Fruit fly (Drosophila melanogaster) whole organism, embryonic: ENCODE data around the gene CecB.

ENCODE experiments used
- BtbVII ChIP-seq: fragments of 200-800 bp; sonication (Bioruptor generic); optimal IDR thresholded peaks from 3 replicates; lab custom pipeline; 2017; ENCODE audit warnings: missing biosample characterization, mild to moderate bottlenecking, missing genetic modification characterization
- CG10543 ChIP-seq: fragments of 200-800 bp; sonication (Bioruptor generic); optimal IDR thresholded peaks from 3 replicates; lab custom pipeline; 2017; ENCODE audit warnings: missing biosample characterization, mild to moderate bottlenecking, missing genetic modification characterization, moderate library complexity
- CG10959 ChIP-seq: fragments of 200-800 bp; sonication (Bioruptor generic); IDR thresholded peaks from 2 replicates; pipeline ENCODE4 v1.3.6; 2022; ENCODE audit warnings: missing biosample characterization, missing genetic modification characterization
- CG11723 ChIP-seq: fragments of 200-800 bp; sonication (Bioruptor generic); optimal IDR thresholded peaks from 2 replicates; lab custom pipeline; 2017; ENCODE audit warnings: missing biosample characterization, mild to moderate bottlenecking, missing genetic modification characterization
- CG12071 ChIP-seq: fragments of 200-800 bp; sonication (Bioruptor generic); optimal IDR thresholded peaks from 3 replicates; lab custom pipeline; 2018; ENCODE audit warnings: missing biosample characterization, mild to moderate bottlenecking, missing genetic modification characterization
- CG14860 ChIP-seq: fragments of 200-800 bp; sonication (Bioruptor generic); IDR thresholded peaks from 3 replicates; pipeline ENCODE4 v1.3.6; 2022; ENCODE audit warnings: missing biosample characterization, missing genetic modification characterization; ENCODE audit not compliant: partially characterized antibody
- CG1529 ChIP-seq: fragments of 200-800 bp; sonication (Bioruptor generic); optimal IDR thresholded peaks from 3 replicates; lab custom pipeline; 2018; ENCODE audit warnings: missing biosample characterization, missing genetic modification characterization
- CG17612 ChIP-seq: fragments of 200-800 bp; sonication (Bioruptor generic); IDR thresholded peaks from 2 replicates; pipeline ENCODE4 v1.3.6; 2022; ENCODE audit warnings: missing biosample characterization, missing genetic modification characterization
- CG33557 ChIP-seq: fragments of 200-800 bp; sonication (Bioruptor generic); optimal IDR thresholded peaks from 2 replicates; lab custom pipeline; 2019; ENCODE audit warnings: missing biosample characterization, mild to moderate bottlenecking, missing genetic modification characterization, moderate library complexity
- CG4424 ChIP-seq: fragments of 200-800 bp; sonication (Bioruptor generic); optimal IDR thresholded peaks from 3 replicates; lab custom pipeline; 2016; ENCODE audit warnings: missing biosample characterization, missing genetic modification characterization
- CG6254 ChIP-seq: fragments of 200-800 bp; sonication (Bioruptor generic); optimal IDR thresholded peaks from 3 replicates; lab custom pipeline; 2017; ENCODE audit warnings: mild to moderate bottlenecking, missing biosample characterization, missing genetic modification reagents, missing genetic modification characterization
- CG7372 ChIP-seq: fragments of 200-800 bp; sonication (Bioruptor generic); IDR thresholded peaks from 2 replicates; pipeline ENCODE4 v1.3.6; 2022; ENCODE audit warnings: missing biosample characterization, missing genetic modification characterization
- CG8290 ChIP-seq, 3 experiments: fragments of 200-800 bp; sonication (Bioruptor generic); optimal IDR thresholded peaks; 2 replicates each; lab custom pipeline; 2016 to 2019; ENCODE audit warnings: missing biosample characterization in 3 of 3, missing genetic modification characterization in 3 of 3, mild to moderate bottlenecking in 2 of 3, moderate library complexity in 1 of 3
- Dad ChIP-seq: fragments of 200-800 bp; sonication (Bioruptor generic); optimal IDR thresholded peaks from 3 replicates; lab custom pipeline; 2016; ENCODE audit warnings: missing biosample characterization, missing genetic modification characterization
- Deaf1 ChIP-seq: fragments of 200-800 bp; optimal IDR thresholded peaks from 3 replicates; lab custom pipeline; 2019; ENCODE audit warnings: missing biosample characterization, mild to moderate bottlenecking, missing genetic modification characterization, moderate library complexity
- Dek ChIP-seq: fragments of 200-800 bp; sonication (Bioruptor generic); optimal IDR thresholded peaks from 3 replicates; lab custom pipeline; 2019; ENCODE audit warnings: missing biosample characterization, mild to moderate bottlenecking, missing genetic modification characterization, moderate library complexity
- Dll ChIP-seq: fragments of 200-800 bp; sonication (Bioruptor generic); IDR thresholded peaks from 4 replicates; pipeline ENCODE4 v1.3.6; 2022; ENCODE audit warnings: missing biosample characterization, missing genetic modification characterization; ENCODE audit not compliant: partially characterized antibody
- Dp ChIP-seq: fragments of 200-800 bp; sonication (Bioruptor generic); optimal IDR thresholded peaks from 2 replicates; lab custom pipeline; 2018; ENCODE audit warnings: missing biosample characterization, mild to moderate bottlenecking, missing genetic modification characterization, moderate library complexity
- Dref ChIP-seq: fragments of 200-800 bp; sonication (Bioruptor generic); IDR thresholded peaks from 2 replicates; pipeline ENCODE4 v1.3.6; 2022; ENCODE audit warnings: missing biosample characterization, missing genetic modification characterization
- E2f2 ChIP-seq: fragments of 200-800 bp; sonication (Bioruptor generic); IDR thresholded peaks from 2 replicates; pipeline ENCODE4 v1.3.6; 2022; ENCODE audit warnings: missing biosample characterization, missing genetic modification characterization
- ERR ChIP-seq: fragments of 200-800 bp; sonication (Bioruptor generic); optimal IDR thresholded peaks from 2 replicates; lab custom pipeline; 2016; ENCODE audit warnings: missing biosample characterization, missing genetic modification characterization
- HLH3B ChIP-seq: fragments of 200-800 bp; sonication (Bioruptor generic); IDR thresholded peaks from 2 replicates; pipeline ENCODE4 v1.3.6; 2022; ENCODE audit warnings: missing biosample characterization, missing genetic modification characterization
- Hand ChIP-seq: fragments of 200-800 bp; sonication (Bioruptor generic); optimal IDR thresholded peaks from 2 replicates; lab custom pipeline; 2017; ENCODE audit warnings: mild to moderate bottlenecking, missing biosample characterization, missing genetic modification reagents, missing genetic modification characterization
- Hey ChIP-seq: fragments of 200-800 bp; sonication (Bioruptor generic); optimal IDR thresholded peaks from 3 replicates; lab custom pipeline; 2018; ENCODE audit warnings: missing biosample characterization, mild to moderate bottlenecking, missing genetic modification characterization
- HmgD ChIP-seq: fragments of 200-800 bp; sonication (Bioruptor generic); optimal IDR thresholded peaks from 3 replicates; lab custom pipeline; 2016; ENCODE audit warnings: missing biosample characterization, missing genetic modification characterization
- Hmx ChIP-seq: fragments of 200-800 bp; sonication (Bioruptor generic); optimal IDR thresholded peaks from 2 replicates; lab custom pipeline; 2016; ENCODE audit warnings: missing biosample characterization, missing genetic modification characterization
- Mad ChIP-seq: fragments of 200-800 bp; sonication (Bioruptor generic); optimal IDR thresholded peaks from 2 replicates; lab custom pipeline; 2016; ENCODE audit warnings: missing biosample characterization, missing genetic modification characterization
- Mrtf ChIP-seq: fragments of 200-800 bp; sonication (Bioruptor generic); IDR thresholded peaks from 3 replicates; pipeline ENCODE4 v1.3.6; 2022; ENCODE audit warnings: missing biosample characterization, missing genetic modification characterization
- Nf-YA ChIP-seq: fragments of 200-800 bp; sonication (Bioruptor generic); IDR thresholded peaks from 2 replicates; pipeline ENCODE4 v1.3.6; 2022; ENCODE audit warnings: missing biosample characterization, missing genetic modification characterization
- PHDP ChIP-seq: fragments of 200-800 bp; sonication (Bioruptor generic); optimal IDR thresholded peaks from 3 replicates; lab custom pipeline; 2018; ENCODE audit warnings: missing biosample characterization, mild to moderate bottlenecking, missing genetic modification characterization, moderate library complexity
- Sin3A ChIP-seq: fragments of >200 bp; optimal IDR thresholded peaks from 2 replicates; lab custom pipeline; 2018
- Tbp ChIP-seq: fragments of >200 bp; optimal IDR thresholded peaks from 2 replicates; lab custom pipeline; 2018; ENCODE audit warnings: missing biosample characterization, missing genetic modification characterization
- ato ChIP-seq: fragments of 200-800 bp; sonication (Bioruptor generic); IDR thresholded peaks from 2 replicates; pipeline ENCODE4 v1.3.6; 2022; ENCODE audit warnings: missing biosample characterization, missing genetic modification characterization; ENCODE audit not compliant: partially characterized antibody
- ems ChIP-seq: fragments of 200-800 bp; sonication (Bioruptor generic); optimal IDR thresholded peaks from 3 replicates; lab custom pipeline; 2016; ENCODE audit warnings: missing biosample characterization, missing genetic modification characterization
- gro ChIP-seq: fragments of 200-800 bp; sonication (Bioruptor generic); optimal IDR thresholded peaks from 2 replicates; lab custom pipeline; 2016; ENCODE audit warnings: missing biosample characterization, missing genetic modification characterization
- hkb ChIP-seq, 2 experiments: fragments of 200-800 bp in 1 of 2; fragments of >200 bp in 1 of 2; sonication (Bioruptor generic) in 1 of 2; IDR thresholded peaks in 1 of 2; optimal IDR thresholded peaks in 1 of 2; 2 replicates each; pipeline versions ENCODE4 v1.3.6 to Lab custom; 2017 to 2022; ENCODE audit warnings: missing biosample characterization in 1 of 2, missing genetic modification characterization in 1 of 2
- hth ChIP-seq: fragments of >200 bp; optimal IDR thresholded peaks from 2 replicates; lab custom pipeline; 2017; ENCODE audit warnings: inconsistent platforms
- insv ChIP-seq, 2 experiments: fragments of 200-800 bp; sonication (Bioruptor generic); optimal IDR thresholded peaks; 3 replicates each; lab custom pipeline; 2016 to 2018; ENCODE audit warnings: missing biosample characterization in 2 of 2, missing genetic modification characterization in 2 of 2
- inv ChIP-seq: fragments of 200-800 bp; sonication (Bioruptor generic); IDR thresholded peaks from 2 replicates; pipeline ENCODE4 v1.3.6; 2022; ENCODE audit warnings: missing biosample characterization, missing genetic modification characterization; ENCODE audit not compliant: partially characterized antibody
- lab ChIP-seq: fragments of 200-800 bp; sonication (Bioruptor generic); optimal IDR thresholded peaks from 3 replicates; lab custom pipeline; 2017; ENCODE audit warnings: missing biosample characterization, missing genetic modification characterization, mild to moderate bottlenecking, moderate library complexity, missing genetic modification reagents
- lbe ChIP-seq: fragments of 200-800 bp; sonication (Bioruptor generic); optimal IDR thresholded peaks from 2 replicates; lab custom pipeline; 2016; ENCODE audit warnings: missing biosample characterization, mild to moderate bottlenecking, missing genetic modification characterization
- prd ChIP-seq, 3 experiments: fragments of >200 bp in 2 of 3; fragments of 200-800 bp in 1 of 3; sonication (Bioruptor generic) in 1 of 3; optimal IDR thresholded peaks in 2 of 3; IDR thresholded peaks in 1 of 3; 2 replicates in 2 of 3; 3 replicates in 1 of 3; pipeline versions ENCODE4 v1.3.6 to Lab custom; 2017 to 2022; ENCODE audit warnings: missing biosample characterization in 1 of 3, missing genetic modification characterization in 1 of 3
- pzg ChIP-seq: fragments of 200-800 bp; sonication (Bioruptor generic); optimal IDR thresholded peaks from 3 replicates; lab custom pipeline; 2018; ENCODE audit warnings: missing biosample characterization, mild to moderate bottlenecking, missing genetic modification characterization, moderate library complexity
- sima ChIP-seq: fragments of 200-800 bp; sonication (Bioruptor generic); optimal IDR thresholded peaks from 2 replicates; lab custom pipeline; 2016; ENCODE audit warnings: missing biosample characterization, missing genetic modification characterization
- stwl ChIP-seq: fragments of 200-800 bp; sonication (Bioruptor generic); optimal IDR thresholded peaks from 3 replicates; lab custom pipeline; 2018; ENCODE audit warnings: missing biosample characterization, mild to moderate bottlenecking, missing genetic modification characterization, moderate library complexity
- twi ChIP-seq: fragments of 200-800 bp; optimal IDR thresholded peaks from 2 replicates; lab custom pipeline; 2019; ENCODE audit warnings: missing biosample characterization, mild to moderate bottlenecking, missing genetic modification characterization, moderate library complexity
- unpg ChIP-seq: fragments of 200-800 bp; sonication (Bioruptor generic); optimal IDR thresholded peaks from 3 replicates; lab custom pipeline; 2018; ENCODE audit warnings: missing biosample characterization, mild to moderate bottlenecking, missing genetic modification characterization, moderate library complexity
- wdn ChIP-seq: fragments of 200-800 bp; sonication (Bioruptor generic); IDR thresholded peaks from 2 replicates; pipeline ENCODE4 v1.3.6; 2022; ENCODE audit warnings: missing biosample characterization, missing genetic modification characterization

Gene CecB

dm6 chr3R:30208766-30209484 is 4.7 kb downstream of the CecB start, which contains the start of gene RpS7 (continued):
- TF ChIP-seq lbe (GFP tag; lab: Kevin White, UChicago) (peak; percentile 75), CG10543 (peak; percentile 88), Dll (peak; percentile 99), Sin3A (peak; percentile 73), Hand (GFP tag; lab: Kevin White, UChicago) (peak; percentile 69), inv (GFP tag; lab: Robert Waterston, UW) (peak; percentile 98), insv (GFP tag; optimal IDR thresholded peaks at IDR 0.05; lab: Kevin White, UChicago) (peak in 1 of 2 experiments; percentile 50), unpg (GFP tag; lab: Kevin White, UChicago) (peak; percentile 71), Dref (GFP tag; lab: Robert Waterston, UW) (peak; percentile 82), CG8290 (GFP tag; optimal IDR thresholded peaks at IDR 0.05; lab: Kevin White, UChicago) (peak; percentile 27), CG8290 (tag; optimal IDR thresholded peaks at IDR 0.05; lab: Kevin White, UChicago) (peak; percentile 8 to 79), HLH3B (GFP tag; lab: Robert Waterston, UW) (peak; percentile 70), CG7372 (GFP tag; lab: Robert Waterston, UW) (peak; percentile 77), ato (GFP tag; lab: Robert Waterston, UW) (peak; percentile 92), gro (GFP tag; lab: Kevin White, UChicago) (peak; percentile 45), stwl (tag; lab: Kevin White, UChicago) (peak; percentile 55), Mad (GFP tag; lab: Kevin White, UChicago) (peak; percentile 50), hkb (optimal IDR thresholded peaks at IDR 0.05; lab: Kevin White, UChicago) (peak; percentile 36), hkb (GFP tag; IDR thresholded peaks at IDR 0.05; lab: Robert Waterston, UW) (peak; percentile 81), hth (no peak), lab (GFP tag; lab: Kevin White, UChicago) (peak; percentile 89), Hey (tag; lab: Kevin White, UChicago) (peak; percentile 74), HmgD (GFP tag; lab: Kevin White, UChicago) (no peak), Tbp (GFP tag; lab: Kevin White, UChicago) (no peak), Hmx (GFP tag; lab: Kevin White, UChicago) (no peak), Deaf1 (tag; lab: Kevin White, UChicago) (peak; percentile 35), Dad (GFP tag; lab: Kevin White, UChicago) (peak; percentile 26), CG1529 (GFP tag; lab: Kevin White, UChicago) (peak; percentile 58), ERR (GFP tag; lab: Kevin White, UChicago) (no peak), PHDP (tag; lab: Kevin White, UChicago) (peak; percentile 75), CG33557 (peak; percentile 50), CG12071 (GFP tag; lab: Kevin White, UChicago) (peak; percentile 85), CG6254 (GFP tag; lab: Kevin White, UChicago) (peak; percentile 42), ems (GFP tag; lab: Kevin White, UChicago) (no peak), wdn (GFP tag; lab: Robert Waterston, UW) (peak; percentile 47; the same call in 1 of the 2 replicates), BtbVII (GFP tag; lab: Kevin White, UChicago) (peak; percentile 84), sima (GFP tag; lab: Kevin White, UChicago) (no peak), Mrtf (GFP tag; lab: Robert Waterston, UW) (no peak; the same call in 2 of the 3 replicates), Nf-YA (GFP tag; lab: Robert Waterston, UW) (peak; percentile 51), CG10959 (peak; percentile 59), twi (tag; lab: Kevin White, UChicago) (peak; percentile 0), CG4424 (peak; percentile 78), CG17612 (no peak), Dp (peak; percentile 48), CG11723 (GFP tag; lab: Kevin White, UChicago) (peak; percentile 60), prd (optimal IDR thresholded peaks at IDR 0.05; lab: Kevin White, UChicago) (no peak), prd (GFP tag; IDR thresholded peaks at IDR 0.05; lab: Robert Waterston, UW) (peak; percentile 44; the same call in 1 of the 3 replicates), E2f2 (GFP tag; lab: Robert Waterston, UW) (peak; percentile 44; the same call in 1 of the 2 replicates), Dek (tag; lab: Kevin White, UChicago) (peak; percentile 17), pzg (GFP tag; lab: Kevin White, UChicago) (peak; percentile 54), CG14860 (peak; percentile 98)
